Fruit fly (Drosophila melanogaster) whole organism: ENCODE data around the gene raw.

ENCODE experiments used
- CG8478 ChIP-seq: fragments of >200 bp; optimal IDR thresholded peaks from 2 replicates; lab custom pipeline; 2018; ENCODE audit warnings: inconsistent platforms
- pan ChIP-seq: fragments of >200 bp; optimal IDR thresholded peaks from 2 replicates; lab custom pipeline; 2017

dm6 chr2L:8692426-8693180 lies 47.9 kb downstream of the raw start:
- TF ChIP-seq pan (no peak), CG8478 (lab: Kevin White, UChicago) (no peak)
